Worm (Caenorhabditis elegans) whole organism, early embryonic: ENCODE data around the gene Y49E10.21.

Experiments used
- F13C5.2 ChIP-seq: sonication (generic microtip); optimal IDR thresholded peaks from 2 replicates; lab custom pipeline; 2017; ENCODE audit warnings: mild to moderate bottlenecking, missing genetic modification characterization, inconsistent platforms, missing compliant biosample characterization
- ama-1 ChIP-seq: fragments of 150-350 bp; optimal IDR thresholded peaks from 2 replicates; lab custom pipeline; 2014
- ceh-13 ChIP-seq: fragments of 200-800 bp; sonication (Bioruptor generic); optimal IDR thresholded peaks from 2 replicates; lab custom pipeline; 2018; ENCODE audit warnings: mild to moderate bottlenecking, missing genetic modification characterization, missing compliant biosample characterization
- ets-7 ChIP-seq: sonication (generic microtip); optimal IDR thresholded peaks from 2 replicates; lab custom pipeline; 2016; ENCODE audit warnings: missing genotype, missing genetic modification characterization, missing compliant biosample characterization
- flt-1 ChIP-seq: fragments of 200-800 bp; sonication (Bioruptor generic); IDR thresholded peaks from 2 replicates; pipeline ENCODE4 v1.3.6; 2022; ENCODE audit warnings: missing genetic modification characterization, missing compliant biosample characterization
- hmbx-1 ChIP-seq: sonication (generic microtip); optimal IDR thresholded peaks from 2 replicates; lab custom pipeline; 2016; ENCODE audit warnings: mild to moderate bottlenecking, missing genetic modification characterization, missing compliant biosample characterization
- hnd-1 ChIP-seq: sonication (generic microtip); optimal IDR thresholded peaks from 2 replicates; lab custom pipeline; 2016; ENCODE audit warnings: missing genetic modification characterization, missing compliant biosample characterization
- scrt-1 ChIP-seq: fragments of 200-800 bp; sonication (Bioruptor generic); IDR thresholded peaks from 2 replicates; pipeline ENCODE4 v1.3.6; 2022; ENCODE audit warnings: missing genetic modification characterization, missing compliant biosample characterization
- tbx-37 ChIP-seq: fragments of 200-800 bp; sonication (Bioruptor generic); conservative IDR thresholded peaks from 2 replicates; pipeline ENCODE4 v1.3.6; 2022; ENCODE audit warnings: missing genetic modification reagents, missing genetic modification characterization, missing compliant biosample characterization

ce11 chrIII:12491984-12492383 lies 34.6 kb downstream of the Y49E10.21 start, which contains the start of gene Y49E10.25:
- TF ChIP-seq ama-1 (lab: Kevin White, UChicago) (no peak), flt-1 (GFP tag; lab: Robert Waterston, UW) (no peak), tbx-37 (GFP tag; lab: Robert Waterston, UW) (no peak), hmbx-1 (tag; lab: Kevin White, UChicago) (no peak), ceh-13 (GFP tag; lab: Kevin White, UChicago) (no peak), scrt-1 (GFP tag; lab: Robert Waterston, UW) (no peak), F13C5.2 (tag; lab: Kevin White, UChicago) (no peak), ets-7 (tag; lab: Kevin White, UChicago) (no peak), hnd-1 (tag; lab: Kevin White, UChicago) (no peak)
